Worm (Caenorhabditis elegans) whole organism, dauer: ENCODE measurements around the gene sri-43.

ENCODE experiments used
- unc-62 ChIP-seq: sonication (generic microtip); optimal IDR thresholded peaks from 2 replicates; lab custom pipeline; 2017; ENCODE audit warnings: missing biosample characterization, missing genetic modification reagents, missing genetic modification characterization

The sri-43 gene

DNA sequence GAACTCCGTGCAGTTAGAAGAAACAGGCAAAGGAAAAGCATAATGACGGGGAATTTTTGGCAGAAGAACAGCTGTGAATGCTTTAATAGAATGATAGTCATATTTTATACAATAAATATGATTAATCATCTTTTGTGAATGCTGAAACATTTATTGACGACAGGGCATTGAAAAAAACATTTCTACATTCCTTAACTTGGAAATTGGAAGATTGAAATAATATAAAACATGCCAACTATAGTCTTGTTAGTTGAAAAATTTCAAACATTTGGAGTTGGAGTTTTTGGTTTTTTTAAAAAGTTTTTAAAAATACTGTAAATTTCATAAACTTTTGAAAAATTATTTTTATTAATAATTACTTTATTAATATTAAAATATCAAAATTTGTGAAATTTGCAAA lies 47.6 kb downstream of the sri-43 start, which contains the start of gene Y25C1A.14:
TSS of gene Y25C1A.14 (minus strand) at position 101 of the 400 bp plus-strand sequence.
- TF ChIP-seq unc-62 (GFP tag; lab: Kevin White, UChicago), result no peak

DNA sequence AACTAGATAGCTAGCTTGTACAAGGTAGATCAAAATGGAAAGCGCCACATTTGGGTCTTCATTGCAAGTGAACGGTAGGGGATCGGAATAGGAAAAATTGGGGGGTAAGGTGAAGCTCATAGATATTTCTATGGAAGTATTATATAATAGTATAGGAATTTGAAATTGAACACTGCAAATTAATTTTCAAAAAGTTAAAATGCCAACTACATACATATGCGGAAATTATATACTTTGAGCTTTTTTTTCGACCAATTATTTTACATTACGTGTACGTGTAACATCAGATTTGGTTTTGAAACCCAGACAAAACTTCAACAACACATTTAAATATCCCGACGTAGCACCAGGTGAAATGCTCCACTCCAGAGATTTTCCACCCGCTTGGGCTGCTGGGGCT lies 48.4 kb downstream of the sri-43 start, which contains the start of gene srg-23:
TSS of gene srg-23 (minus strand) at position 101 of the 400 bp plus-strand sequence.
- no peak for TF ChIP-seq unc-62 (GFP tag; lab: Kevin White, UChicago)
